Worm (Caenorhabditis elegans): ENCODE results near the gene F35B3.7.
A peak's percentile ranks its signal among the peaks of the same experiment; 100 is the strongest.

Gene F35B3.7

ce11 chrX:16991437-16991836 is 51.4 kb downstream of the F35B3.7 start:
- TF ChIP-seq nhr-77 (tag; optimal IDR thresholded peaks at IDR 0.05): no peak
- TF ChIP-seq nfya-1 (tag; optimal IDR thresholded peaks at IDR 0.05; ENCODE audit: insufficient read depth): peak; percentile 27
- peak; percentile 16 for TF ChIP-seq zag-1 (tag; optimal IDR thresholded peaks at IDR 0.05)
- peak; percentile 15 for TF ChIP-seq egl-5 (tag; optimal IDR thresholded peaks at IDR 0.05)

ce11 chrX:16988367-16988766 is 54.5 kb downstream of the F35B3.7 start:
- TF ChIP-seq pha-4 (tag; optimal IDR thresholded peaks at IDR 0.05) (no peak), pqm-1 (tag; optimal IDR thresholded peaks at IDR 0.05) (no peak), unc-62 (GFP tag; optimal IDR thresholded peaks at IDR 0.05) (no peak), lin-39 (tag; optimal IDR thresholded peaks at IDR 0.05) (peak; percentile 47), egl-5 (tag; optimal IDR thresholded peaks at IDR 0.05) (peak; percentile 34), ceh-28 (tag; optimal IDR thresholded peaks at IDR 0.05) (no peak)

Measured in whole organism, L3 larva.